Fruit fly (Drosophila melanogaster): Measurements from ENCODE around the gene Prp4k.

The Prp4k gene

DNA sequence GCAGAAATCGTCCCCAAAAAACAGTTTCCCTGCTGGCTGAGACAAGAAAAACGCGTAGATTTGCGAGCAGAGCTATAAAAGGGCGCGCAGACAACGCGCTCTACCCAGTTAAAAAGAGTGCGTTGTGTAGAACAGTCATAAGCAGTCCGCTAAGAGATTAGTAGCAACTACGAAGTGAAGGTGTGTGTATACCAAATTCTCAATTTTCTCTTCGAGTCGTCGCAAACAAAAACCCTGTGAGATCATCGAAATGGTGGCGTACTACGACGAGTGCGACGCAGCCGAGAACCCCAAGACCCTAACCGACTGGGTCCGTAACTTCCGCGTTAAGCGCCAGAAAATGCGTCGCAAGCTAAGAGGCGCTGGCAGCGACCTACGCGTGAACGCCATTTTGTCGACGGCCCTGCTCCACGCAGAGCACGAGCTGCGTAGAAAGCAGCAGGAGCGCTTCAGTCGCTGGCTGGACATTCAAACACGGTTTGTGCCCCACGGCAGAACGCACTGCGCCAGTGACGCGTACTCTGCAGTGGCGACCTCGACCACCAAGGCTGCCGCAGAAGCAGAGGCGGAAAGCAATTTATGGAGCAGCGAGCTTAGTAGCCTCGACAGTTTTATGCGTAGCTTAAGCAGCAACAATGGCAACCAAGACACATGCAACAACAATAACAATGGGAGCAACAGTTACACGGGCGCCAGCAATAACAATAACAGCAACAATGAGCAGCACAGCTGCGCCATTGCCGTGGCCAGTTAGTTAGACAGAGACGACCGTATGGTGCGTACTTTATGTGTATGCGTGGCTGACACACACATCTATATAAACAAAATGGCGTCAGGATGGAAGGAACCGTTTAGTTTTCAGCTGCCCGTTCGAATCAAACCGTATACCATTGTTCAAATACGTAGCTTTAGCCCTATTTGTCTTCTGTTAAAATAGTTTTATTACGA is 13.0 kb upstream of the Prp4k start (continued):
- TF ChIP-seq CG8281 (tag; optimal IDR thresholded peaks at IDR 0.05) (no peak), oc (tag; optimal IDR thresholded peaks at IDR 0.05) (no peak), Hr3 (GFP tag; optimal IDR thresholded peaks at IDR 0.05) (no peak), CG10565 (GFP tag; optimal IDR thresholded peaks at IDR 0.05) (no peak), Oaz (GFP tag; IDR thresholded peaks at IDR 0.05) (no peak), usp (GFP tag; optimal IDR thresholded peaks at IDR 0.05) (no peak), pros (GFP tag; optimal IDR thresholded peaks at IDR 0.05) (peak; percentile 36), Sry-δ (GFP tag; optimal IDR thresholded peaks at IDR 0.05) (no peak), sr (GFP tag; IDR thresholded peaks at IDR 0.05) (0 out of 3 replicates have a peak, but pooled peaks have one; percentile 21), sisA (GFP tag; IDR thresholded peaks at IDR 0.05) (no peak), CG13287 (GFP tag; IDR thresholded peaks at IDR 0.05; ENCODE audit: partially characterized antibody) (no peak; the same call in 1 of the 2 replicates), CG15269 (tag; optimal IDR thresholded peaks at IDR 0.05) (no peak), Jarid2 (GFP tag; optimal IDR thresholded peaks at IDR 0.05) (peak; percentile 73), gsb-n (tag; optimal IDR thresholded peaks at IDR 0.05) (no peak), wor (GFP tag; IDR thresholded peaks at IDR 0.05) (no peak), tna (GFP tag; IDR thresholded peaks at IDR 0.05; ENCODE audit: partially characterized antibody) (0 out of 2 replicates have a peak, but pooled peaks have one; percentile 11), Chrac-16 (GFP tag; optimal IDR thresholded peaks at IDR 0.05) (no peak), Dbx (GFP tag; IDR thresholded peaks at IDR 0.05) (peak; percentile 25), gfzf (GFP tag; optimal IDR thresholded peaks at IDR 0.05) (no peak), Trl (optimal IDR thresholded peaks at IDR 0.05) (peak in 1 of 2 experiments; percentile 28), Trl (GFP tag; optimal IDR thresholded peaks at IDR 0.05) (peak; percentile 22), ERR (GFP tag; optimal IDR thresholded peaks at IDR 0.05) (peak; percentile 40), Rx (GFP tag; IDR thresholded peaks at IDR 0.05) (no peak), Asciz (GFP tag; optimal IDR thresholded peaks at IDR 0.05) (no peak), CG8359 (GFP tag; optimal IDR thresholded peaks at IDR 0.05; ENCODE audit: borderline replicate concordance) (no peak), caup (GFP tag; optimal IDR thresholded peaks at IDR 0.05; ENCODE audit: severe bottlenecking) (peak; percentile 10), sna (GFP tag; IDR thresholded peaks at IDR 0.05; ENCODE audit: partially characterized antibody) (no peak), mirr (GFP tag; optimal IDR thresholded peaks at IDR 0.05) (peak; percentile 31), Vsx1 (GFP tag; optimal IDR thresholded peaks at IDR 0.05) (no peak), ash1 (GFP tag; optimal IDR thresholded peaks at IDR 0.05) (no peak), E2f1 (GFP tag; IDR thresholded peaks at IDR 0.05) (no peak; the same call in 1 of the 2 replicates), CG10274 (GFP tag; optimal IDR thresholded peaks at IDR 0.05) (no peak), Hand (GFP tag; optimal IDR thresholded peaks at IDR 0.05) (peak; percentile 1), CG1792 (GFP tag; optimal IDR thresholded peaks at IDR 0.05) (no peak), nerfin-2 (GFP tag; IDR thresholded peaks at IDR 0.05; ENCODE audit: partially characterized antibody) (0 out of 2 replicates have a peak, but pooled peaks have one; percentile 29), CG1832 (GFP tag; optimal IDR thresholded peaks at IDR 0.05) (peak; percentile 52), kay (GFP tag; optimal IDR thresholded peaks at IDR 0.05) (no peak), CG2202 (tag; optimal IDR thresholded peaks at IDR 0.05) (no peak), Six4 (GFP tag; optimal IDR thresholded peaks at IDR 0.05) (no peak), gce (GFP tag; IDR thresholded peaks at IDR 0.05) (peak; percentile 27; the same call in 1 of the 3 replicates), GATAe (GFP tag; conservative IDR thresholded peaks at IDR 0.05) (no peak), aop (GFP tag; IDR thresholded peaks at IDR 0.05) (no peak), CG8089 (GFP tag; optimal IDR thresholded peaks at IDR 0.05) (peak; percentile 4), CG10267 (tag; optimal IDR thresholded peaks at IDR 0.05) (no peak), ttk (GFP tag; IDR thresholded peaks at IDR 0.05) (no peak), MESR4 (GFP tag; optimal IDR thresholded peaks at IDR 0.05) (peak; percentile 99), Adf1 (GFP tag; IDR thresholded peaks at IDR 0.05) (peak; percentile 73), CG13775 (GFP tag; optimal IDR thresholded peaks at IDR 0.05) (peak; percentile 29)

All from whole organism, embryonic.